Fruit fly (Drosophila melanogaster) whole organism, embryonic: ENCODE results near the gene Spc105R.
A peak's percentile ranks its signal among the peaks of the same experiment; 100 is the strongest.

Experiments used
- Atf-2 ChIP-seq: fragments of 200-800 bp; sonication (Bioruptor generic); optimal IDR thresholded peaks from 2 replicates; lab custom pipeline; 2016; ENCODE audit warnings: missing biosample characterization, missing genetic modification characterization
- CG1024 ChIP-seq: fragments of 200-800 bp; sonication (Bioruptor generic); IDR thresholded peaks from 2 replicates; pipeline ENCODE4 v1.3.6; 2022; ENCODE audit warnings: missing biosample characterization, missing genetic modification characterization
- CG13424 ChIP-seq: fragments of 200-800 bp; sonication (Bioruptor generic); optimal IDR thresholded peaks from 2 replicates; lab custom pipeline; 2019; ENCODE audit warnings: missing biosample characterization, mild to moderate bottlenecking, missing genetic modification characterization, moderate library complexity
- CG13624 ChIP-seq: fragments of 200-800 bp; sonication (Bioruptor generic); optimal IDR thresholded peaks from 2 replicates; lab custom pipeline; 2016; ENCODE audit warnings: missing biosample characterization, missing genetic modification characterization
- CG15696 ChIP-seq: fragments of 200-800 bp; sonication (Bioruptor generic); optimal IDR thresholded peaks from 2 replicates; lab custom pipeline; 2019; ENCODE audit warnings: missing biosample characterization, mild to moderate bottlenecking, missing genetic modification characterization, moderate library complexity
- CG18599 ChIP-seq: fragments of 200-800 bp; sonication (Bioruptor generic); optimal IDR thresholded peaks from 3 replicates; lab custom pipeline; 2017; ENCODE audit warnings: missing biosample characterization, missing genetic modification characterization, mild to moderate bottlenecking, moderate library complexity, missing genetic modification reagents
- CG18764 ChIP-seq: fragments of 200-800 bp; sonication (Bioruptor generic); optimal IDR thresholded peaks from 3 replicates; lab custom pipeline; 2016; ENCODE audit warnings: missing biosample characterization, missing genetic modification characterization
- CG2116 ChIP-seq: fragments of 200-800 bp; sonication (Bioruptor generic); optimal IDR thresholded peaks from 3 replicates; lab custom pipeline; 2018; ENCODE audit warnings: missing biosample characterization, mild to moderate bottlenecking, missing genetic modification characterization
- CG30020 ChIP-seq: fragments of 200-800 bp; optimal IDR thresholded peaks from 2 replicates; lab custom pipeline; 2019; ENCODE audit warnings: missing biosample characterization, mild to moderate bottlenecking, missing genetic modification characterization, moderate library complexity
- CG30403 ChIP-seq: fragments of 200-800 bp; sonication (Bioruptor generic); optimal IDR thresholded peaks from 3 replicates; lab custom pipeline; 2016; ENCODE audit warnings: missing biosample characterization, missing genetic modification characterization
- CG31365 ChIP-seq: fragments of 200-800 bp; sonication (Bioruptor generic); optimal IDR thresholded peaks from 2 replicates; lab custom pipeline; 2018; ENCODE audit warnings: missing biosample characterization, mild to moderate bottlenecking, missing genetic modification characterization
- CG32767 ChIP-seq: fragments of 200-800 bp; sonication (Bioruptor generic); IDR thresholded peaks from 2 replicates; pipeline ENCODE4 v1.3.6; 2022; ENCODE audit warnings: missing biosample characterization, missing genetic modification characterization
- CG34376 ChIP-seq: fragments of 200-800 bp; sonication (Bioruptor generic); optimal IDR thresholded peaks from 2 replicates; lab custom pipeline; 2018; ENCODE audit warnings: missing biosample characterization, mild to moderate bottlenecking, missing genetic modification characterization
- CG42726 ChIP-seq: fragments of 200-800 bp; sonication (Bioruptor generic); IDR thresholded peaks from 2 replicates; pipeline ENCODE4 v1.3.6; 2022; ENCODE audit warnings: missing biosample characterization, missing genetic modification characterization; ENCODE audit not compliant: partially characterized antibody
- CG6654 ChIP-seq: fragments of 200-800 bp; sonication (Bioruptor generic); optimal IDR thresholded peaks from 2 replicates; lab custom pipeline; 2017; ENCODE audit warnings: missing biosample characterization, mild to moderate bottlenecking, missing genetic modification characterization
- CG7839 ChIP-seq: fragments of 200-800 bp; sonication (Bioruptor generic); optimal IDR thresholded peaks from 3 replicates; lab custom pipeline; 2018; ENCODE audit warnings: missing biosample characterization, mild to moderate bottlenecking, missing genetic modification characterization, moderate library complexity
- CG8089 ChIP-seq: fragments of 200-800 bp; sonication (Bioruptor generic); optimal IDR thresholded peaks from 3 replicates; lab custom pipeline; 2016; ENCODE audit warnings: missing biosample characterization, missing genetic modification characterization
- CG8290 ChIP-seq, 3 experiments: fragments of 200-800 bp; sonication (Bioruptor generic); optimal IDR thresholded peaks; 2 replicates each; lab custom pipeline; 2016 to 2019; ENCODE audit warnings: missing biosample characterization in 3 of 3, missing genetic modification characterization in 3 of 3, mild to moderate bottlenecking in 2 of 3, moderate library complexity in 1 of 3
- CTCF ChIP-seq: fragments of 200-800 bp; sonication (Bioruptor generic); optimal IDR thresholded peaks from 2 replicates; lab custom pipeline; 2017; ENCODE audit warnings: missing biosample characterization, mild to moderate bottlenecking, missing genetic modification characterization, moderate library complexity
- ERR ChIP-seq: fragments of 200-800 bp; sonication (Bioruptor generic); optimal IDR thresholded peaks from 2 replicates; lab custom pipeline; 2016; ENCODE audit warnings: missing biosample characterization, missing genetic modification characterization
- Eip74EF ChIP-seq, 2 experiments: fragments of 200-800 bp in 1 of 2; fragments of >200 bp in 1 of 2; sonication (Bioruptor generic) in 1 of 2; optimal IDR thresholded peaks; 2 replicates each; lab custom pipeline; 2017 to 2019; ENCODE audit warnings: missing biosample characterization in 2 of 2, missing genetic modification characterization in 2 of 2, mild to moderate bottlenecking in 1 of 2, moderate library complexity in 1 of 2
- Fer3 ChIP-seq: fragments of 200-800 bp; sonication (Bioruptor generic); optimal IDR thresholded peaks from 2 replicates; lab custom pipeline; 2018; ENCODE audit warnings: missing biosample characterization, mild to moderate bottlenecking, missing genetic modification characterization, moderate library complexity
- Hey ChIP-seq: fragments of 200-800 bp; sonication (Bioruptor generic); optimal IDR thresholded peaks from 3 replicates; lab custom pipeline; 2018; ENCODE audit warnings: missing biosample characterization, mild to moderate bottlenecking, missing genetic modification characterization
- HmgZ ChIP-seq: fragments of 200-800 bp; sonication (Bioruptor generic); optimal IDR thresholded peaks from 2 replicates; lab custom pipeline; 2018; ENCODE audit warnings: missing biosample characterization, mild to moderate bottlenecking, missing genetic modification characterization
- Kr ChIP-seq: fragments of 200-800 bp; sonication (Bioruptor generic); optimal IDR thresholded peaks from 2 replicates; lab custom pipeline; 2017; ENCODE audit warnings: missing biosample characterization, mild to moderate bottlenecking, missing genetic modification characterization
- Med ChIP-seq: fragments of 200-800 bp; sonication (Bioruptor generic); peaks from one replicate; lab custom pipeline; 2016; ENCODE audit warnings: missing biosample characterization, missing genetic modification characterization, mild to moderate bottlenecking, inconsistent platforms, moderate library complexity
- Meics ChIP-seq: fragments of 200-800 bp; sonication (Bioruptor generic); optimal IDR thresholded peaks from 2 replicates; lab custom pipeline; 2017; ENCODE audit warnings: missing biosample characterization, mild to moderate bottlenecking, missing genetic modification characterization
- al ChIP-seq: fragments of 200-800 bp; sonication (Bioruptor generic); IDR thresholded peaks from 2 replicates; pipeline ENCODE4 v1.3.6; 2022; ENCODE audit warnings: missing biosample characterization, missing genetic modification characterization
- ap ChIP-seq: fragments of 200-800 bp; sonication (Bioruptor generic); IDR thresholded peaks from 2 replicates; pipeline ENCODE4 v1.3.6; 2022; ENCODE audit warnings: missing biosample characterization, missing genetic modification characterization
- bowl ChIP-seq: fragments of 200-800 bp; sonication (Bioruptor generic); IDR thresholded peaks from 2 replicates; pipeline ENCODE4 v1.3.6; 2022; ENCODE audit warnings: missing biosample characterization, missing genetic modification characterization
- chinmo ChIP-seq: fragments of 200-800 bp; sonication (Bioruptor generic); IDR thresholded peaks from 4 replicates; pipeline ENCODE4 v1.3.6; 2022; ENCODE audit warnings: missing biosample characterization, missing genetic modification characterization; ENCODE audit not compliant: partially characterized antibody
- dmrt99B ChIP-seq: fragments of 200-800 bp; sonication (Bioruptor generic); optimal IDR thresholded peaks from 2 replicates; lab custom pipeline; 2018; ENCODE audit warnings: missing biosample characterization, mild to moderate bottlenecking, missing genetic modification characterization, moderate library complexity
- exex ChIP-seq: fragments of 200-800 bp; sonication (Bioruptor generic); optimal IDR thresholded peaks from 4 replicates; lab custom pipeline; 2018; ENCODE audit warnings: missing biosample characterization, mild to moderate bottlenecking, missing genetic modification characterization, moderate library complexity
- fd102C ChIP-seq: fragments of 200-800 bp; sonication (Bioruptor generic); optimal IDR thresholded peaks from 2 replicates; lab custom pipeline; 2018; ENCODE audit warnings: missing biosample characterization, mild to moderate bottlenecking, missing genetic modification characterization, moderate library complexity
- jigr1 ChIP-seq: fragments of 200-800 bp; sonication (Bioruptor generic); IDR thresholded peaks from 3 replicates; pipeline ENCODE4 v1.3.6; 2022; ENCODE audit warnings: missing biosample characterization, missing genetic modification characterization
- knrl ChIP-seq: fragments of 200-800 bp; sonication (Bioruptor generic); IDR thresholded peaks from 3 replicates; pipeline ENCODE4 v1.3.6; 2022; ENCODE audit warnings: missing biosample characterization, missing genetic modification characterization; ENCODE audit not compliant: partially characterized antibody
- lilli ChIP-seq: fragments of 200-800 bp; sonication (Bioruptor generic); optimal IDR thresholded peaks from 3 replicates; lab custom pipeline; 2016; ENCODE audit warnings: missing biosample characterization, missing genetic modification characterization
- lmd ChIP-seq: fragments of 200-800 bp; sonication (Bioruptor generic); IDR thresholded peaks from 2 replicates; pipeline ENCODE4 v1.3.6; 2022; ENCODE audit warnings: missing biosample characterization, missing genetic modification characterization
- mirr ChIP-seq: fragments of 200-800 bp; sonication (Bioruptor generic); optimal IDR thresholded peaks from 3 replicates; lab custom pipeline; 2018; ENCODE audit warnings: missing biosample characterization, mild to moderate bottlenecking, missing genetic modification characterization
- mld ChIP-seq: fragments of 200-800 bp; sonication (Bioruptor generic); IDR thresholded peaks from 3 replicates; pipeline ENCODE4 v1.3.6; 2022; ENCODE audit warnings: missing biosample characterization, missing genetic modification characterization; ENCODE audit not compliant: partially characterized antibody
- peb ChIP-seq: fragments of 200-800 bp; sonication (Bioruptor generic); IDR thresholded peaks from 2 replicates; pipeline ENCODE4 v1.3.6; 2022; ENCODE audit warnings: missing biosample characterization, missing genetic modification characterization
- prd ChIP-seq, 3 experiments: fragments of >200 bp in 2 of 3; fragments of 200-800 bp in 1 of 3; sonication (Bioruptor generic) in 1 of 3; optimal IDR thresholded peaks in 2 of 3; IDR thresholded peaks in 1 of 3; 2 replicates in 2 of 3; 3 replicates in 1 of 3; pipeline versions ENCODE4 v1.3.6 to Lab custom; 2017 to 2022; ENCODE audit warnings: missing biosample characterization in 1 of 3, missing genetic modification characterization in 1 of 3
- rib ChIP-seq: fragments of 200-800 bp; sonication (Bioruptor generic); IDR thresholded peaks from 2 replicates; pipeline ENCODE4 v1.3.6; 2022; ENCODE audit warnings: missing biosample characterization, missing genetic modification characterization
- row ChIP-seq: fragments of 200-800 bp; sonication (Bioruptor generic); IDR thresholded peaks from 3 replicates; pipeline ENCODE4 v1.3.6; 2022; ENCODE audit warnings: missing biosample characterization, missing genetic modification characterization
- slp2 ChIP-seq: fragments of 200-800 bp; sonication (Bioruptor generic); optimal IDR thresholded peaks from 2 replicates; lab custom pipeline; 2016; ENCODE audit warnings: missing biosample characterization, missing genetic modification characterization
- ssp ChIP-seq: fragments of 200-800 bp; sonication (Bioruptor generic); IDR thresholded peaks from 2 replicates; pipeline ENCODE4 v1.3.6; 2022; ENCODE audit warnings: missing biosample characterization, missing genetic modification characterization
- sug ChIP-seq: fragments of 200-800 bp; optimal IDR thresholded peaks from 2 replicates; lab custom pipeline; 2019; ENCODE audit warnings: missing biosample characterization, mild to moderate bottlenecking, missing genetic modification characterization, moderate library complexity
- zen2 ChIP-seq: fragments of 200-800 bp; sonication (Bioruptor generic); IDR thresholded peaks from 3 replicates; pipeline ENCODE4 v1.3.6; 2022; ENCODE audit warnings: missing biosample characterization, missing genetic modification characterization; ENCODE audit not compliant: partially characterized antibody

Spc105R gene

dm6 chr3L:20771891-20772646, 28.1 kb upstream of the Spc105R start (continued):
- TF ChIP-seq CG30020 (tag; lab: Kevin White, UChicago) (no peak), ERR (peak; percentile 44), CG15696 (tag; lab: Kevin White, UChicago) (peak; percentile 12), ap (peak; percentile 75), CG42726 (GFP tag; lab: Robert Waterston, UW) (no peak), mld (no peak), CG6654 (GFP tag; lab: Kevin White, UChicago) (peak; percentile 33), CG2116 (GFP tag; lab: Kevin White, UChicago) (peak; percentile 72), lmd (peak; percentile 76), CG1024 (GFP tag; lab: Robert Waterston, UW) (peak; percentile 52), dmrt99B (peak; percentile 84), rib (GFP tag; lab: Robert Waterston, UW) (peak; percentile 42), CTCF (peak; percentile 14), CG32767 (GFP tag; lab: Robert Waterston, UW) (peak; percentile 73), peb (GFP tag; lab: Robert Waterston, UW) (peak; percentile 65), Kr (GFP tag; lab: Kevin White, UChicago) (no peak), slp2 (GFP tag; lab: Kevin White, UChicago) (peak; percentile 67), Atf-2 (peak; percentile 40), jigr1 (GFP tag; lab: Robert Waterston, UW) (peak; percentile 42; the same call in 1 of the 3 replicates)

DNA sequence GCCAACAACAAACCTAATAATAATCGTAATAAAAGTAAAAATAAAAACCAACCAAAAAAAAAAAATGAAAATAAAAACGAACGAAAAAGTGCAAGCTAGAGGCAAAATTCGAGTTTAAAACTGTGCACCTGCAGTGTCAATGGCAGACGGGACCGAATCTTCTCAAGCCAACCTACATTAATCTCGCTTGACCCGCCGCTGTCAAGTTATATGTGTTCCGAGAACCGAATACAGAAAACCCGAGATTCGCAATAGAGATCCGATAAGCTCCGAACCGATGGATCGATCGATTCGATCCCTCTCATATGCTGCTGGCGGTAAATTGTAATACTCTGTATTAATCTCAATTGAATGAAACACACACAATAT, 27.6 kb upstream of the Spc105R start:
- TF ChIP-seq CG7839 = no peak
- TF ChIP-seq bowl (GFP tag; lab: Robert Waterston, UW) = no peak
- no peak for TF ChIP-seq al (GFP tag; lab: Robert Waterston, UW)
- no peak for TF ChIP-seq Hey (tag; lab: Kevin White, UChicago)
- no peak for TF ChIP-seq CG8290 (GFP tag; optimal IDR thresholded peaks at IDR 0.05; lab: Kevin White, UChicago)
- no peak for TF ChIP-seq CG8290 (tag; optimal IDR thresholded peaks at IDR 0.05; lab: Kevin White, UChicago)
- TF ChIP-seq row (GFP tag; lab: Robert Waterston, UW) = no peak
- TF ChIP-seq ssp (GFP tag; lab: Robert Waterston, UW) = no peak
- no peak for TF ChIP-seq CG13624 (GFP tag; lab: Kevin White, UChicago)

DNA sequence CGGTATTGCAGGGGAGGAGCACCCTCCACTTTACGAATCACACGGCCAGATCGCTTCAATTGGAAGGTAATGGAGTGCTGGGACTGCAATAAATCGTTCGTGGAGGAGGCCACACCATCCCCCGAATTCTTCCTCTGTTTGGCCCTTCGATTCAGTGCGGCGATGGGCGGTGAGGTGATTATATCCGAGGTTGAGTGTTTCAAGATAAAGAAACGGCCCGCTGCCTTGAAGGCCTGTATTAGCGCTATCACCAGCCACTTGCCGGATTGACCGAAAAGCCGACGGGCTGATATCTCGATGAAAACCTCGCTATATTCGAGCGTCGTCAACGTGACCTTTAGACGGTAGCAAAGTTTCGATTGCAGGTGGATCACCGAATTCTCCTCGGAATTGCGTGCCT, 22.7 kb upstream of the Spc105R start:
- TF ChIP-seq CG8089 (GFP tag; lab: Kevin White, UChicago) (no peak), chinmo (GFP tag; lab: Robert Waterston, UW) (no peak), mirr (GFP tag; lab: Kevin White, UChicago) (peak; percentile 37), lilli (GFP tag; lab: Kevin White, UChicago) (no peak), CG30403 (GFP tag; lab: Kevin White, UChicago) (no peak), CG34376 (GFP tag; lab: Kevin White, UChicago) (peak; percentile 91), zen2 (0 out of 3 replicates have a peak, but pooled peaks have one; percentile 12), Fer3 (tag; lab: Kevin White, UChicago) (no peak), Eip74EF (GFP tag; optimal IDR thresholded peaks at IDR 0.05; lab: Kevin White, UChicago) (no peak), prd (optimal IDR thresholded peaks at IDR 0.05; lab: Kevin White, UChicago) (no peak), prd (GFP tag; IDR thresholded peaks at IDR 0.05; lab: Robert Waterston, UW) (no peak), CG31365 (tag; lab: Kevin White, UChicago) (no peak), Med (GFP tag; lab: Kevin White, UChicago) (peak; percentile 48), CG13424 (tag; lab: Kevin White, UChicago) (no peak), fd102C (GFP tag; lab: Kevin White, UChicago) (no peak), CG18599 (no peak), exex (tag; lab: Kevin White, UChicago) (peak; percentile 32), Meics (GFP tag; lab: Kevin White, UChicago) (no peak), HmgZ (tag; lab: Kevin White, UChicago) (no peak), knrl (GFP tag; lab: Robert Waterston, UW) (no peak), sug (peak; percentile 31), CG18764 (GFP tag; lab: Kevin White, UChicago) (no peak)
